Worm (Caenorhabditis elegans) whole organism, late embryonic: ENCODE data around the gene F28A12.3.

Experiments
- K02D7.2 ChIP-seq: sonication (generic microtip); optimal IDR thresholded peaks from 2 replicates; lab custom pipeline; 2017; ENCODE audit warnings: mild to moderate bottlenecking, missing genetic modification characterization, missing compliant biosample characterization
- ama-1 ChIP-seq: fragments of 150-350 bp; optimal IDR thresholded peaks from 2 replicates; lab custom pipeline; 2014
- nhr-11 ChIP-seq: fragments of 150-350 bp; optimal IDR thresholded peaks from 2 replicates; lab custom pipeline; 2014; ENCODE audit warnings: missing biosample characterization, missing genetic modification characterization
- npax-4 ChIP-seq: sonication (generic microtip); optimal IDR thresholded peaks from 2 replicates; lab custom pipeline; 2016; ENCODE audit warnings: missing genetic modification characterization, missing compliant biosample characterization

- TF ChIP-seq nhr-11 (no peak), K02D7.2 (tag; lab: Kevin White, UChicago) (no peak), npax-4 (tag; lab: Kevin White, UChicago) (no peak), ama-1 (lab: Kevin White, UChicago) (no peak)
Observed at ce11 chrV:8636907-8637306, 4.3 kb downstream of the F28A12.3 start, which contains the start of gene grl-12.
